Fruit fly (Drosophila melanogaster) whole organism, embryonic: ENCODE results near the gene CG7728.
A peak's percentile ranks its signal among the peaks of the same experiment; 100 is the strongest.

ENCODE experiments used
- Atf3 ChIP-seq: fragments of 200-800 bp; sonication (Bioruptor generic); optimal IDR thresholded peaks from 3 replicates; lab custom pipeline; 2016; ENCODE audit warnings: missing biosample characterization, missing genetic modification characterization
- CG10979 ChIP-seq: fragments of 200-800 bp; sonication (Bioruptor generic); optimal IDR thresholded peaks from 2 replicates; lab custom pipeline; 2018; ENCODE audit warnings: missing biosample characterization, mild to moderate bottlenecking, missing genetic modification characterization, moderate library complexity
- CG12155 ChIP-seq: fragments of 200-800 bp; sonication (Bioruptor generic); optimal IDR thresholded peaks from 3 replicates; lab custom pipeline; 2016; ENCODE audit warnings: missing biosample characterization, missing genetic modification characterization
- CG13296 ChIP-seq: fragments of 200-800 bp; sonication (Bioruptor generic); optimal IDR thresholded peaks from 3 replicates; lab custom pipeline; 2018; ENCODE audit warnings: missing biosample characterization, mild to moderate bottlenecking, missing genetic modification characterization
- CG1529 ChIP-seq: fragments of 200-800 bp; sonication (Bioruptor generic); optimal IDR thresholded peaks from 3 replicates; lab custom pipeline; 2018; ENCODE audit warnings: missing biosample characterization, missing genetic modification characterization
- CG17912 ChIP-seq: fragments of 200-800 bp; sonication (Bioruptor generic); optimal IDR thresholded peaks from 2 replicates; lab custom pipeline; 2018; ENCODE audit warnings: missing biosample characterization, mild to moderate bottlenecking, missing genetic modification characterization
- CG18262 ChIP-seq: fragments of 200-800 bp; optimal IDR thresholded peaks from 3 replicates; lab custom pipeline; 2019; ENCODE audit warnings: missing biosample characterization, mild to moderate bottlenecking, missing genetic modification characterization, moderate library complexity
- CG18619 ChIP-seq: fragments of 200-800 bp; sonication (Bioruptor generic); optimal IDR thresholded peaks from 3 replicates; lab custom pipeline; 2017; ENCODE audit warnings: missing biosample characterization, mild to moderate bottlenecking, missing genetic modification characterization
- CG30403 ChIP-seq: fragments of 200-800 bp; sonication (Bioruptor generic); optimal IDR thresholded peaks from 3 replicates; lab custom pipeline; 2016; ENCODE audit warnings: missing biosample characterization, missing genetic modification characterization
- CG3726 ChIP-seq: fragments of 200-800 bp; sonication (Bioruptor generic); IDR thresholded peaks from 3 replicates; pipeline ENCODE4, ENCODE4 v1.3.6; 2022; ENCODE audit warnings: missing biosample characterization, missing genetic modification characterization
- CG6683 ChIP-seq: fragments of 200-800 bp; sonication (Bioruptor generic); optimal IDR thresholded peaks from 2 replicates; lab custom pipeline; 2017; ENCODE audit warnings: missing biosample characterization, mild to moderate bottlenecking, missing genetic modification characterization, missing genetic modification reagents
- CG7271 ChIP-seq: fragments of 200-800 bp; sonication (Bioruptor generic); optimal IDR thresholded peaks from 2 replicates; lab custom pipeline; 2018; ENCODE audit warnings: missing biosample characterization, mild to moderate bottlenecking, missing genetic modification characterization, moderate library complexity
- CG8290 ChIP-seq, 3 experiments: fragments of 200-800 bp; sonication (Bioruptor generic); optimal IDR thresholded peaks; 2 replicates each; lab custom pipeline; 2016 to 2019; ENCODE audit warnings: missing biosample characterization in 3 of 3, missing genetic modification characterization in 3 of 3, mild to moderate bottlenecking in 2 of 3, moderate library complexity in 1 of 3
- CG9797 ChIP-seq: fragments of 200-800 bp; sonication (Bioruptor generic); optimal IDR thresholded peaks from 3 replicates; lab custom pipeline; 2018; ENCODE audit warnings: missing biosample characterization, mild to moderate bottlenecking, missing genetic modification characterization
- Dek ChIP-seq: fragments of 200-800 bp; sonication (Bioruptor generic); optimal IDR thresholded peaks from 3 replicates; lab custom pipeline; 2019; ENCODE audit warnings: missing biosample characterization, mild to moderate bottlenecking, missing genetic modification characterization, moderate library complexity
- Fer3 ChIP-seq: fragments of 200-800 bp; sonication (Bioruptor generic); optimal IDR thresholded peaks from 2 replicates; lab custom pipeline; 2018; ENCODE audit warnings: missing biosample characterization, mild to moderate bottlenecking, missing genetic modification characterization, moderate library complexity
- HLH4C ChIP-seq: fragments of 200-800 bp; sonication (Bioruptor generic); IDR thresholded peaks from 3 replicates; pipeline ENCODE4 v1.3.6; 2022; ENCODE audit warnings: missing biosample characterization, missing genetic modification characterization; ENCODE audit not compliant: partially characterized antibody
- Hey ChIP-seq: fragments of 200-800 bp; sonication (Bioruptor generic); optimal IDR thresholded peaks from 3 replicates; lab custom pipeline; 2018; ENCODE audit warnings: missing biosample characterization, mild to moderate bottlenecking, missing genetic modification characterization
- HmgD ChIP-seq: fragments of 200-800 bp; sonication (Bioruptor generic); optimal IDR thresholded peaks from 3 replicates; lab custom pipeline; 2016; ENCODE audit warnings: missing biosample characterization, missing genetic modification characterization
- Hmr ChIP-seq: fragments of 200-800 bp; sonication (Bioruptor generic); optimal IDR thresholded peaks from 3 replicates; lab custom pipeline; 2017; ENCODE audit warnings: mild to moderate bottlenecking, missing biosample characterization, missing genetic modification reagents, missing genetic modification characterization
- Hr51 ChIP-seq, 2 experiments: fragments of 200-800 bp; sonication (Bioruptor generic); optimal IDR thresholded peaks; 2 replicates in 1 of 2; 3 replicates in 1 of 2; lab custom pipeline; 2016 to 2018; ENCODE audit warnings: missing biosample characterization in 2 of 2, missing genetic modification characterization in 2 of 2, mild to moderate bottlenecking in 1 of 2, moderate library complexity in 1 of 2
- MTF-1 ChIP-seq: fragments of 200-800 bp; sonication (Bioruptor generic); optimal IDR thresholded peaks from 2 replicates; lab custom pipeline; 2018; ENCODE audit warnings: missing biosample characterization, mild to moderate bottlenecking, missing genetic modification characterization, borderline replicate concordance
- Med ChIP-seq: fragments of 200-800 bp; sonication (Bioruptor generic); peaks from one replicate; lab custom pipeline; 2016; ENCODE audit warnings: missing biosample characterization, missing genetic modification characterization, mild to moderate bottlenecking, inconsistent platforms, moderate library complexity
- Meics ChIP-seq: fragments of 200-800 bp; sonication (Bioruptor generic); optimal IDR thresholded peaks from 2 replicates; lab custom pipeline; 2017; ENCODE audit warnings: missing biosample characterization, mild to moderate bottlenecking, missing genetic modification characterization
- NFAT ChIP-seq: fragments of 200-800 bp; sonication (Bioruptor generic); IDR thresholded peaks from 2 replicates; pipeline ENCODE4 v1.3.6; 2022; ENCODE audit warnings: missing biosample characterization, missing genetic modification characterization
- Opbp ChIP-seq: fragments of 200-800 bp; sonication (Bioruptor generic); IDR thresholded peaks from 3 replicates; pipeline ENCODE4 v1.3.6; 2022; ENCODE audit warnings: missing biosample characterization, missing genetic modification characterization; ENCODE audit not compliant: partially characterized antibody
- Ravus ChIP-seq: fragments of 200-800 bp; sonication (Bioruptor generic); IDR thresholded peaks from 2 replicates; pipeline ENCODE4 v1.3.6; 2022; ENCODE audit warnings: missing biosample characterization, missing genetic modification characterization
- Sry-β ChIP-seq: fragments of 200-800 bp; sonication (Bioruptor generic); optimal IDR thresholded peaks from 2 replicates; lab custom pipeline; 2018; ENCODE audit warnings: missing biosample characterization, mild to moderate bottlenecking, missing genetic modification characterization, moderate library complexity
- amos ChIP-seq: fragments of 200-800 bp; sonication (Bioruptor generic); IDR thresholded peaks from 2 replicates; pipeline ENCODE4 v1.3.6; 2022; ENCODE audit warnings: missing biosample characterization, missing genetic modification characterization; ENCODE audit not compliant: partially characterized antibody
- ara ChIP-seq: fragments of 200-800 bp; sonication (Bioruptor generic); IDR thresholded peaks from 2 replicates; pipeline ENCODE4 v1.3.6; 2022; ENCODE audit warnings: missing biosample characterization, missing genetic modification characterization
- az2 ChIP-seq: fragments of 200-800 bp; sonication (Bioruptor generic); optimal IDR thresholded peaks from 3 replicates; lab custom pipeline; 2016; ENCODE audit warnings: missing biosample characterization, missing genetic modification characterization
- crol ChIP-seq: fragments of 200-800 bp; sonication (Bioruptor generic); IDR thresholded peaks from 2 replicates; pipeline ENCODE4 v1.3.6; 2022; ENCODE audit warnings: missing biosample characterization, missing genetic modification characterization
- dm ChIP-seq: fragments of 200-800 bp; sonication (Bioruptor generic); optimal IDR thresholded peaks from 3 replicates; lab custom pipeline; 2016; ENCODE audit warnings: missing biosample characterization, missing genetic modification characterization
- dysf ChIP-seq: fragments of 200-800 bp; sonication (Bioruptor generic); IDR thresholded peaks from 3 replicates; pipeline ENCODE4 v1.3.6; 2022; ENCODE audit warnings: missing biosample characterization, missing genetic modification characterization
- ewg ChIP-seq: fragments of 200-800 bp; sonication (Bioruptor generic); optimal IDR thresholded peaks from 3 replicates; lab custom pipeline; 2017; ENCODE audit warnings: mild to moderate bottlenecking, missing biosample characterization, missing genetic modification reagents, missing genetic modification characterization
- hbn ChIP-seq: fragments of 200-800 bp; sonication (Bioruptor generic); IDR thresholded peaks from 2 replicates; pipeline ENCODE4 v1.3.6; 2022; ENCODE audit warnings: missing biosample characterization, missing genetic modification characterization; ENCODE audit not compliant: partially characterized antibody
- her ChIP-seq: fragments of 200-800 bp; sonication (Bioruptor generic); optimal IDR thresholded peaks from 2 replicates; lab custom pipeline; 2016; ENCODE audit warnings: missing biosample characterization, missing genetic modification characterization
- jing ChIP-seq: fragments of 200-800 bp; sonication (Bioruptor generic); optimal IDR thresholded peaks from 2 replicates; lab custom pipeline; 2018; ENCODE audit warnings: missing biosample characterization, mild to moderate bottlenecking, missing genetic modification characterization
- kah ChIP-seq: fragments of 200-800 bp; sonication (Bioruptor generic); optimal IDR thresholded peaks from 2 replicates; lab custom pipeline; 2018; ENCODE audit warnings: missing biosample characterization, mild to moderate bottlenecking, missing genetic modification characterization
- lola ChIP-seq, 3 experiments: fragments of >200 bp in 2 of 3; fragments of 200-800 bp in 1 of 3; sonication (Bioruptor generic) in 1 of 3; optimal IDR thresholded peaks; 2 replicates each; lab custom pipeline; 2017 to 2019; ENCODE audit warnings: missing biosample characterization in 3 of 3, missing genetic modification characterization in 3 of 3, mild to moderate bottlenecking in 1 of 3, moderate library complexity in 1 of 3
- lov ChIP-seq, 2 experiments: fragments of 200-800 bp in 1 of 2; fragments of >200 bp in 1 of 2; sonication (Bioruptor generic) in 1 of 2; IDR thresholded peaks in 1 of 2; optimal IDR thresholded peaks in 1 of 2; 2 replicates in 1 of 2; 3 replicates in 1 of 2; pipeline versions ENCODE4 v1.3.6 to Lab custom; 2017 to 2022; ENCODE audit warnings: missing biosample characterization in 1 of 2, missing genetic modification characterization in 1 of 2
- odd ChIP-seq: fragments of 200-800 bp; sonication (Bioruptor generic); optimal IDR thresholded peaks from 2 replicates; lab custom pipeline; 2017; ENCODE audit warnings: missing biosample characterization, mild to moderate bottlenecking, missing genetic modification characterization
- rib ChIP-seq: fragments of 200-800 bp; sonication (Bioruptor generic); IDR thresholded peaks from 2 replicates; pipeline ENCODE4 v1.3.6; 2022; ENCODE audit warnings: missing biosample characterization, missing genetic modification characterization
- schlank ChIP-seq: fragments of 200-800 bp; sonication (Bioruptor generic); optimal IDR thresholded peaks from 2 replicates; lab custom pipeline; 2018; ENCODE audit warnings: missing biosample characterization, mild to moderate bottlenecking, missing genetic modification characterization
- sd ChIP-seq: fragments of 200-800 bp; sonication (Bioruptor generic); optimal IDR thresholded peaks from 3 replicates; lab custom pipeline; 2018; ENCODE audit warnings: missing biosample characterization, mild to moderate bottlenecking, missing genetic modification characterization, moderate library complexity
- sisA ChIP-seq: fragments of 200-800 bp; sonication (Bioruptor generic); IDR thresholded peaks from 2 replicates; pipeline ENCODE4 v1.3.6; 2022; ENCODE audit warnings: missing biosample characterization, missing genetic modification characterization
- slou ChIP-seq: fragments of 200-800 bp; sonication (Bioruptor generic); optimal IDR thresholded peaks from 3 replicates; lab custom pipeline; 2016; ENCODE audit warnings: missing biosample characterization, missing genetic modification characterization
- trem ChIP-seq: fragments of 200-800 bp; optimal IDR thresholded peaks from 3 replicates; lab custom pipeline; 2019; ENCODE audit warnings: missing biosample characterization, mild to moderate bottlenecking, missing genetic modification characterization, moderate library complexity
- wdn ChIP-seq: fragments of 200-800 bp; sonication (Bioruptor generic); IDR thresholded peaks from 2 replicates; pipeline ENCODE4 v1.3.6; 2022; ENCODE audit warnings: missing biosample characterization, missing genetic modification characterization

CG7728 gene

dm6 chr3L:16989169-16989568 is 27.2 kb upstream of the CG7728 start (continued):
- TF ChIP-seq CG12155 (no peak), MTF-1 (GFP tag; lab: Kevin White, UChicago) (no peak), Meics (GFP tag; lab: Kevin White, UChicago) (peak; percentile 54), Med (GFP tag; lab: Kevin White, UChicago) (peak; percentile 43), CG18619 (GFP tag; lab: Kevin White, UChicago) (peak; percentile 40), ewg (GFP tag; lab: Kevin White, UChicago) (no peak), Hey (no peak), Sry-β (GFP tag; lab: Kevin White, UChicago) (no peak), schlank (tag; lab: Kevin White, UChicago) (no peak), trem (no peak), lola (GFP tag; optimal IDR thresholded peaks at IDR 0.05; lab: Kevin White, UChicago) (peak in 1 of 3 experiments; percentile 57), NFAT (GFP tag; lab: Robert Waterston, UW) (no peak), Opbp (GFP tag; lab: Robert Waterston, UW) (no peak), CG13296 (peak; percentile 25), wdn (GFP tag; lab: Robert Waterston, UW) (no peak), dysf (GFP tag; lab: Robert Waterston, UW) (peak; percentile 62; the same call in 2 of the 3 replicates), HmgD (GFP tag; lab: Kevin White, UChicago) (no peak), CG7271 (tag; lab: Kevin White, UChicago) (no peak), Ravus (no peak), jing (no peak), CG17912 (GFP tag; lab: Kevin White, UChicago) (no peak), odd (GFP tag; lab: Kevin White, UChicago) (peak; percentile 45), sd (tag; lab: Kevin White, UChicago) (no peak), rib (GFP tag; lab: Robert Waterston, UW) (no peak), CG18262 (no peak), CG8290 (GFP tag; optimal IDR thresholded peaks at IDR 0.05; lab: Kevin White, UChicago) (no peak), CG8290 (tag; optimal IDR thresholded peaks at IDR 0.05; lab: Kevin White, UChicago) (no peak), CG30403 (GFP tag; lab: Kevin White, UChicago) (peak; percentile 45), amos (GFP tag; lab: Robert Waterston, UW) (no peak), Dek (tag; lab: Kevin White, UChicago) (no peak), dm (GFP tag; lab: Kevin White, UChicago) (no peak), CG9797 (GFP tag; lab: Kevin White, UChicago) (no peak), Hmr (GFP tag; lab: Kevin White, UChicago) (no peak), CG10979 (tag; lab: Kevin White, UChicago) (peak; percentile 27), ara (no peak), HLH4C (GFP tag; lab: Robert Waterston, UW) (no peak), slou (GFP tag; lab: Kevin White, UChicago) (no peak), Atf3 (no peak), CG1529 (no peak), az2 (no peak), crol (GFP tag; lab: Robert Waterston, UW) (no peak), kah (no peak), Fer3 (tag; lab: Kevin White, UChicago) (peak; percentile 3), her (GFP tag; lab: Kevin White, UChicago) (no peak), CG3726 (no peak), lov (optimal IDR thresholded peaks at IDR 0.05; lab: Kevin White, UChicago) (no peak), lov (GFP tag; IDR thresholded peaks at IDR 0.05; lab: Robert Waterston, UW) (no peak), hbn (GFP tag; lab: Robert Waterston, UW) (no peak), Hr51 (GFP tag; optimal IDR thresholded peaks at IDR 0.05; lab: Kevin White, UChicago) (peak in 1 of 2 experiments; percentile 69), sisA (no peak), CG6683 (no peak)
